Worm (Caenorhabditis elegans) whole organism, L1 larva: ENCODE results near the gene Y49F6B.20.

Source experiments
- fkh-10 ChIP-seq: sonication (generic microtip); optimal IDR thresholded peaks from 2 replicates; lab custom pipeline; 2017; ENCODE audit warnings: missing biosample characterization, missing genetic modification reagents, missing genetic modification characterization
- jun-1 ChIP-seq: fragments of 150-350 bp; optimal IDR thresholded peaks from 2 replicates; lab custom pipeline; 2014; ENCODE audit warnings: missing biosample characterization, missing genetic modification reagents, missing genetic modification characterization
- mef-2 ChIP-seq: fragments of 150-350 bp; optimal IDR thresholded peaks from 2 replicates; lab custom pipeline; 2014; ENCODE audit warnings: missing biosample characterization, missing genetic modification characterization
- nhr-237 ChIP-seq: fragments of 150-350 bp; optimal IDR thresholded peaks from 2 replicates; lab custom pipeline; 2014; ENCODE audit warnings: missing biosample characterization, missing genetic modification characterization
- nhr-90 ChIP-seq: sonication (generic microtip); optimal IDR thresholded peaks from 2 replicates; lab custom pipeline; 2016; ENCODE audit warnings: mild to moderate bottlenecking, missing genetic modification characterization, missing compliant biosample characterization; ENCODE audit not compliant: poor library complexity
- pax-3 ChIP-seq: fragments of 200-800 bp; sonication (Bioruptor generic); optimal IDR thresholded peaks from 2 replicates; lab custom pipeline; 2018; ENCODE audit warnings: mild to moderate bottlenecking, missing genetic modification characterization, moderate library complexity, missing compliant biosample characterization
- sptf-1 ChIP-seq: fragments of 150-350 bp; optimal IDR thresholded peaks from 2 replicates; lab custom pipeline; 2014; ENCODE audit warnings: missing biosample characterization, missing genetic modification characterization
- unc-86 ChIP-seq: sonication (generic microtip); optimal IDR thresholded peaks from 2 replicates; lab custom pipeline; 2016; ENCODE audit warnings: missing genetic modification characterization, missing compliant biosample characterization

- TF ChIP-seq jun-1 (tag; lab: Kevin White, UChicago): no peak
- TF ChIP-seq nhr-237 (tag; lab: Kevin White, UChicago): no peak
- no peak for TF ChIP-seq pax-3 (tag; lab: Kevin White, UChicago)
- TF ChIP-seq sptf-1 (tag; lab: Kevin White, UChicago): no peak
- no peak for TF ChIP-seq fkh-10
- no peak for TF ChIP-seq unc-86 (tag; lab: Kevin White, UChicago)
- TF ChIP-seq nhr-90 (tag; lab: Kevin White, UChicago): no peak
- TF ChIP-seq mef-2 (tag; lab: Kevin White, UChicago): no peak
These were observed 31.6 kb upstream of the Y49F6B.20 start for ce11 chrII:3502011-3502410.
